Worm (Caenorhabditis elegans) whole organism, late embryonic: ENCODE results near the gene Y9C9A.8.

ENCODE experiments used
- C08G9.2 ChIP-seq: sonication (generic microtip); optimal IDR thresholded peaks from 2 replicates; lab custom pipeline; 2016; ENCODE audit warnings: mild to moderate bottlenecking, missing genetic modification characterization, moderate library complexity, missing compliant biosample characterization
- C38D4.7 ChIP-seq: fragments of 200-800 bp; sonication (Bioruptor generic); optimal IDR thresholded peaks from 2 replicates; lab custom pipeline; 2018; ENCODE audit warnings: mild to moderate bottlenecking, missing genetic modification characterization, moderate library complexity, missing compliant biosample characterization
- T23F11.4 ChIP-seq: fragments of 200-800 bp; sonication (Bioruptor generic); optimal IDR thresholded peaks from 2 replicates; lab custom pipeline; 2018; ENCODE audit warnings: mild to moderate bottlenecking, missing genetic modification characterization, missing compliant biosample characterization
- ahr-1 ChIP-seq: sonication (generic microtip); optimal IDR thresholded peaks from 2 replicates; lab custom pipeline; 2016; ENCODE audit warnings: missing genetic modification characterization, missing compliant biosample characterization
- ama-1 ChIP-seq: fragments of 150-350 bp; optimal IDR thresholded peaks from 2 replicates; lab custom pipeline; 2014
- ceh-14 ChIP-seq: sonication (generic microtip); optimal IDR thresholded peaks from 2 replicates; lab custom pipeline; 2016; ENCODE audit warnings: missing genotype, missing genetic modification characterization, missing compliant biosample characterization
- ceh-18 ChIP-seq: sonication (generic microtip); optimal IDR thresholded peaks from 2 replicates; lab custom pipeline; 2016; ENCODE audit warnings: missing genetic modification characterization, missing compliant biosample characterization
- ceh-19 ChIP-seq: fragments of 200-800 bp; sonication (Bioruptor generic); optimal IDR thresholded peaks from 2 replicates; lab custom pipeline; 2018; ENCODE audit warnings: mild to moderate bottlenecking, missing genetic modification characterization, missing compliant biosample characterization
- ceh-30 ChIP-seq: fragments of 150-350 bp; optimal IDR thresholded peaks from 2 replicates; lab custom pipeline; 2014; ENCODE audit warnings: missing biosample characterization, missing genetic modification characterization
- ceh-6 ChIP-seq: fragments of 200-800 bp; sonication (Bioruptor generic); optimal IDR thresholded peaks from 2 replicates; lab custom pipeline; 2018; ENCODE audit warnings: mild to moderate bottlenecking, missing genetic modification characterization, missing compliant biosample characterization
- che-1 ChIP-seq: sonication (generic microtip); optimal IDR thresholded peaks from 2 replicates; lab custom pipeline; 2016; ENCODE audit warnings: mild to moderate bottlenecking, missing genetic modification characterization, missing compliant biosample characterization
- dmd-4 ChIP-seq: sonication (generic microtip); optimal IDR thresholded peaks from 2 replicates; lab custom pipeline; 2016; ENCODE audit warnings: borderline replicate concordance, missing genetic modification characterization, missing compliant biosample characterization
- dve-1 ChIP-seq: sonication (generic microtip); optimal IDR thresholded peaks from 2 replicates; lab custom pipeline; 2017; ENCODE audit warnings: antibody characterized with exemption, mild to moderate bottlenecking, missing genetic modification characterization, missing compliant biosample characterization
- elt-2 ChIP-seq: sonication (generic microtip); optimal IDR thresholded peaks from 2 replicates; lab custom pipeline; 2016; ENCODE audit warnings: missing genetic modification reagents, missing genetic modification characterization, missing compliant biosample characterization
- elt-4 ChIP-seq: sonication (generic microtip); optimal IDR thresholded peaks from 2 replicates; lab custom pipeline; 2016; ENCODE audit warnings: missing genetic modification characterization, missing compliant biosample characterization
- ets-4 ChIP-seq: sonication (generic microtip); optimal IDR thresholded peaks from 2 replicates; lab custom pipeline; 2016; ENCODE audit warnings: missing genetic modification characterization, missing compliant biosample characterization
- eyg-1 ChIP-seq: sonication (generic microtip); optimal IDR thresholded peaks from 2 replicates; lab custom pipeline; 2016; ENCODE audit warnings: missing genotype, missing genetic modification characterization, missing compliant biosample characterization
- fkh-10 ChIP-seq: fragments of 150-350 bp; optimal IDR thresholded peaks from 2 replicates; lab custom pipeline; 2014; ENCODE audit warnings: missing biosample characterization, missing genetic modification reagents, missing genetic modification characterization
- fkh-6 ChIP-seq: sonication (generic microtip); optimal IDR thresholded peaks from 2 replicates; lab custom pipeline; 2016; ENCODE audit warnings: missing genetic modification characterization, missing compliant biosample characterization
- hlh-13 ChIP-seq: fragments of 200-800 bp; sonication (Bioruptor generic); optimal IDR thresholded peaks from 2 replicates; lab custom pipeline; 2018; ENCODE audit warnings: mild to moderate bottlenecking, missing genetic modification characterization, missing compliant biosample characterization
- hlh-6 ChIP-seq: sonication (generic microtip); optimal IDR thresholded peaks from 2 replicates; lab custom pipeline; 2016; ENCODE audit warnings: missing genotype, missing genetic modification characterization, missing compliant biosample characterization
- hlh-8 ChIP-seq: sonication (generic microtip); optimal IDR thresholded peaks from 2 replicates; lab custom pipeline; 2016; ENCODE audit warnings: missing genotype, missing genetic modification characterization, missing compliant biosample characterization
- lim-6 ChIP-seq: sonication (generic microtip); optimal IDR thresholded peaks from 2 replicates; lab custom pipeline; 2016; ENCODE audit warnings: missing genetic modification characterization, missing compliant biosample characterization
- madf-2 ChIP-seq: sonication (generic microtip); optimal IDR thresholded peaks from 2 replicates; lab custom pipeline; 2017; ENCODE audit warnings: missing genetic modification characterization, missing compliant biosample characterization
- mec-3 ChIP-seq: sonication (generic microtip); optimal IDR thresholded peaks from 2 replicates; lab custom pipeline; 2016; ENCODE audit warnings: borderline replicate concordance, missing genetic modification characterization, missing compliant biosample characterization
- nfya-1 ChIP-seq: sonication (generic microtip); optimal IDR thresholded peaks from 2 replicates; lab custom pipeline; 2017; ENCODE audit warnings: missing genetic modification characterization, mild to moderate bottlenecking, missing compliant biosample characterization, antibody characterized with exemption, moderate library complexity
- nhr-11 ChIP-seq: fragments of 150-350 bp; optimal IDR thresholded peaks from 2 replicates; lab custom pipeline; 2014; ENCODE audit warnings: missing biosample characterization, missing genetic modification characterization
- nhr-232 ChIP-seq: sonication (generic microtip); optimal IDR thresholded peaks from 2 replicates; lab custom pipeline; 2016; ENCODE audit warnings: missing genetic modification characterization, missing compliant biosample characterization
- npax-4 ChIP-seq: sonication (generic microtip); optimal IDR thresholded peaks from 2 replicates; lab custom pipeline; 2016; ENCODE audit warnings: missing genetic modification characterization, missing compliant biosample characterization
- odd-2 ChIP-seq: sonication (generic microtip); optimal IDR thresholded peaks from 2 replicates; lab custom pipeline; 2017; ENCODE audit warnings: antibody characterized with exemption, mild to moderate bottlenecking, missing genetic modification characterization, missing compliant biosample characterization
- pax-1 ChIP-seq: fragments of 150-350 bp; optimal IDR thresholded peaks from 2 replicates; lab custom pipeline; 2014; ENCODE audit warnings: missing biosample characterization, missing genetic modification characterization
- pha-4 ChIP-seq: fragments of 150-350 bp; optimal IDR thresholded peaks from 2 replicates; lab custom pipeline; 2018; ENCODE audit warnings: missing biosample characterization, missing genetic modification reagents, missing genetic modification characterization
- pqm-1 ChIP-seq: sonication (generic microtip); optimal IDR thresholded peaks from 2 replicates; lab custom pipeline; 2016; ENCODE audit warnings: missing genetic modification characterization, missing compliant biosample characterization
- pros-1 ChIP-seq: fragments of 150-350 bp; optimal IDR thresholded peaks from 2 replicates; lab custom pipeline; 2014; ENCODE audit warnings: missing biosample characterization, missing genetic modification reagents, missing genetic modification characterization
- ref-2 ChIP-seq: sonication (generic microtip); optimal IDR thresholded peaks from 2 replicates; lab custom pipeline; 2016; ENCODE audit warnings: missing genetic modification characterization, missing compliant biosample characterization
- sdc-2 ChIP-seq: sonication (generic microtip); optimal IDR thresholded peaks from 2 replicates; lab custom pipeline; 2016; ENCODE audit warnings: missing genotype, missing genetic modification characterization, missing compliant biosample characterization
- tbx-7 ChIP-seq: sonication (generic microtip); optimal IDR thresholded peaks from 2 replicates; lab custom pipeline; 2016; ENCODE audit warnings: missing genotype, missing genetic modification characterization, missing compliant biosample characterization
- unc-3 ChIP-seq, 2 experiments: fragments of 200-800 bp in 1 of 2; sonication (Bioruptor generic) in 1 of 2; sonication (generic microtip) in 1 of 2; conservative IDR thresholded peaks in 1 of 2; optimal IDR thresholded peaks in 1 of 2; 2 replicates each; pipeline versions ENCODE4 v1.3.6 to Lab custom; 2016 to 2022; ENCODE audit warnings: missing compliant biosample characterization in 2 of 2, missing genetic modification characterization in 2 of 2, missing genetic modification reagents in 1 of 2
- unc-55 ChIP-seq: sonication (generic microtip); optimal IDR thresholded peaks from 2 replicates; lab custom pipeline; 2017; ENCODE audit warnings: missing biosample characterization, missing genetic modification reagents, missing genetic modification characterization

Gene Y9C9A.8

DNA sequence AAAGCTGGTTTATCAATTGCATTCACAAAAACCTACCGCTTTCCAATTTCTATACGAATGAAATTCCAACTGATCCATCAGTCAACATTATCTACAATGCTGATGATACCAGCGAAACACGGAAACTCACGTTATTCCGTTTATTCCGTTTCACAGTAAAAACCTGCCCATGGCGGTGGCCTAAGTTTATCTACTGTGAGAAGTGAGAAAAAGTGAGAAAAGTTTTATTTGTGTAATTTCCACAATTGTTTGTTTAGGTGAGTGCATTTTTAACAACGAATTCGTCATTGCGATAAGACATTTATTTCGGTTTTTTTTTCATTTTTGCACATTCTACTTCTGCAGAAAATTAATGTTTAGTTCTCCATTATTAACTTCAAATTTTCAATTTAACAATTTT, at the start of gene Y9C9A.8:
TSS of gene Y9C9A.8 (plus strand) at position 301 of the 400 bp plus-strand sequence.
- TF ChIP-seq C38D4.7 (GFP tag; lab: Kevin White, UChicago) (no peak), ceh-18 (tag; lab: Kevin White, UChicago) (no peak), elt-4 (tag; lab: Kevin White, UChicago) (no peak), nfya-1 (tag; lab: Kevin White, UChicago) (no peak), eyg-1 (tag; lab: Kevin White, UChicago) (no peak), che-1 (no peak), lim-6 (tag; lab: Kevin White, UChicago) (no peak), fkh-6 (tag; lab: Kevin White, UChicago) (no peak), ahr-1 (tag; lab: Kevin White, UChicago) (no peak), ceh-30 (tag; lab: Kevin White, UChicago) (no peak), dve-1 (tag; lab: Kevin White, UChicago) (no peak), pqm-1 (tag; lab: Kevin White, UChicago) (no peak), tbx-7 (tag; lab: Kevin White, UChicago) (no peak)

DNA sequence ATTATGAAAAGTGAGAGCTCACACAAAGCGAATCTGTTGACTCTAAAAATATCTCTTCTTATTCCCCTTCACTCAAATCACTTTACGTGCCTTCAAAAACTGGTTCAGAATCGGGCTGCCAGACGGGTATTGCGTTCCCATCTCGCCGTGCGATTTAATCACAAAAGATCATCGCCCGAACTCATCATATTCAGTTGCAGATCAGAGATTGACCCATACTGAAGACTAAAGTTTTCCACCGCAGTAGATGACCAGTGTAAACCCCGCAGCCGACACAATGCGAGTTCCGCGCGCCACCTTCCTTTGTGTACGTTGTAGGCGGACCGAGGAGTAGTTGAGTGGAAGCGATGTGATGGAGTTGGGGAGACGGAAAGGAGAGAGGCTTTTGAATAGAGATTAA, 49.5 kb upstream of the Y9C9A.8 start:
- TF ChIP-seq pax-1 (tag; lab: Kevin White, UChicago): no peak
- TF ChIP-seq unc-55 (GFP tag; lab: Kevin White, UChicago): no peak
- TF ChIP-seq hlh-13 (GFP tag; lab: Kevin White, UChicago): no peak
- no peak for TF ChIP-seq ama-1 (lab: Kevin White, UChicago)
- TF ChIP-seq elt-4 (tag; lab: Kevin White, UChicago): no peak
- no peak for TF ChIP-seq ahr-1 (tag; lab: Kevin White, UChicago)
- no peak for TF ChIP-seq pqm-1 (tag; lab: Kevin White, UChicago)

DNA sequence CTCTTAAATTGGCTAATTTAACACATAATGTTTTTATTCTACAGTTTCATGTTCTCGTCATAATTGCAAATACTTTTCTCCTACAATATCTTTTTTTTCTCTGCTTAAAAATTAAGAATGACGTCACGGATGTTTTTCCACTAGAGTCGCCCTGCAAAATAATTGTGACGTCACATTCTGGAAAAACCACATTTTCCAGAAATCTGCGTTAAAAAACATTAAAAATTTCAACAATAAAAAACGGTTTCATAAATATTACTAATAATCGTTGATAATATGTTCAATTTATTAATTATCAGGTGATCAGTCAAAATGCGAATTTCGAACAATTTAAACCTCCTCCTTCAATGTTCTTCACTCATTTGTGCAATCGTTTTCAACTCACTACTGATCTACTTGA, 46.2 kb upstream of the Y9C9A.8 start, which contains the start of gene str-166:
TSS of gene str-166 (plus strand) at position 301 of the 400 bp plus-strand sequence.
- no peak for TF ChIP-seq tbx-7 (tag; lab: Kevin White, UChicago)
- TF ChIP-seq ahr-1 (tag; lab: Kevin White, UChicago): no peak
- no peak for TF ChIP-seq hlh-6 (tag; lab: Kevin White, UChicago)
- no peak for TF ChIP-seq dmd-4
- no peak for TF ChIP-seq npax-4 (tag; lab: Kevin White, UChicago)
- no peak for TF ChIP-seq nhr-11 (tag; lab: Kevin White, UChicago)
- TF ChIP-seq ceh-6 (GFP tag; lab: Kevin White, UChicago): no peak
- no peak for TF ChIP-seq C08G9.2 (tag; lab: Kevin White, UChicago)
- no peak for TF ChIP-seq ref-2 (tag; lab: Kevin White, UChicago)
- TF ChIP-seq odd-2 (tag; lab: Kevin White, UChicago): no peak
- TF ChIP-seq hlh-8 (tag; lab: Kevin White, UChicago): no peak
- no peak for TF ChIP-seq T23F11.4 (GFP tag; lab: Kevin White, UChicago)
- no peak for TF ChIP-seq unc-3 (GFP tag; conservative IDR thresholded peaks at IDR 0.05; lab: Robert Waterston, UW)
- no peak for TF ChIP-seq unc-3 (tag; optimal IDR thresholded peaks at IDR 0.05; lab: Kevin White, UChicago)
- TF ChIP-seq nhr-232: no peak

DNA sequence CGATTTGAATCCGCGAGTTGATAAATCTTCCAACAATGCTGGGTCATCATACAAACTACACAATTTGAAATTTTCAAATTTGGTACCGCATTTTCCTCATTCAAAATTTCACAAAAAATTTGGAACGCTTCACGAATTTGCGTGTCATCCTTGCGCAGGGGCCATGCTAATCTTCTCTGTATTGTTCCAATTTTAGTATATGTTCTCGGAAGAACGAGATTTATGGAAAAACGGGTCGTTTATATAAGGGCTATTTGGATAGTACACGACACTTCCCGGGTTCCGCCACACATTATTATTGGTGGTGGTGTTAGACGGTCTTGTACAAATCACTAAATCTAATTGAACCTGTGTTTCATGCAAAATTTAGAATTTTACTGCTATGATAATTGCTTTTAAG, 44.7 kb upstream of the Y9C9A.8 start:
- TF ChIP-seq ahr-1 (tag; lab: Kevin White, UChicago) (no peak), sdc-2 (tag; lab: Kevin White, UChicago) (no peak), ets-4 (tag; lab: Kevin White, UChicago) (no peak), hlh-13 (GFP tag; lab: Kevin White, UChicago) (no peak), elt-2 (tag; lab: Kevin White, UChicago) (no peak), ceh-19 (GFP tag; lab: Kevin White, UChicago) (no peak), pha-4 (tag; lab: Kevin White, UChicago) (no peak), ceh-14 (tag; lab: Kevin White, UChicago) (no peak), elt-4 (tag; lab: Kevin White, UChicago) (no peak), dmd-4 (no peak), unc-3 (GFP tag; conservative IDR thresholded peaks at IDR 0.05; lab: Robert Waterston, UW) (no peak), unc-3 (tag; optimal IDR thresholded peaks at IDR 0.05; lab: Kevin White, UChicago) (no peak), pros-1 (tag; lab: Kevin White, UChicago) (no peak), nfya-1 (tag; lab: Kevin White, UChicago) (no peak), fkh-10 (GFP tag; lab: Kevin White, UChicago) (no peak), mec-3 (no peak), npax-4 (tag; lab: Kevin White, UChicago) (no peak), madf-2 (tag; lab: Kevin White, UChicago) (no peak)
